Fruit fly (Drosophila melanogaster) whole organism, wandering third instar larva: ENCODE measurements around the gene tws.

Experiments used
- Abd-B ChIP-seq: fragments of >200 bp; optimal IDR thresholded peaks from 2 replicates; lab custom pipeline; 2017; ENCODE audit warnings: missing biosample characterization, missing genetic modification characterization
- CG32264 ChIP-seq: fragments of 200-800 bp; sonication (Bioruptor generic); optimal IDR thresholded peaks from 2 replicates; lab custom pipeline; 2016; ENCODE audit warnings: missing biosample characterization, missing genetic modification characterization
- CG9705 ChIP-seq: fragments of 200-800 bp; sonication (Bioruptor generic); optimal IDR thresholded peaks from 2 replicates; lab custom pipeline; 2018; ENCODE audit warnings: missing biosample characterization, mild to moderate bottlenecking, missing genetic modification characterization
- CrebA ChIP-seq: fragments of 200-800 bp; sonication (Bioruptor generic); optimal IDR thresholded peaks from 2 replicates; lab custom pipeline; 2016; ENCODE audit warnings: missing biosample characterization, mild to moderate bottlenecking, missing genetic modification characterization, borderline replicate concordance
- Dif ChIP-seq: fragments of 200-275, 200-300 bp; sonication (Bioruptor generic); optimal IDR thresholded peaks from 2 replicates; lab custom pipeline; 2018; ENCODE audit warnings: missing biosample characterization, missing genetic modification characterization; ENCODE audit not compliant: partially characterized antibody
- HLH106 ChIP-seq: fragments of 200-800 bp; optimal IDR thresholded peaks from 3 replicates; lab custom pipeline; 2019; ENCODE audit warnings: missing biosample characterization, mild to moderate bottlenecking, missing genetic modification characterization, moderate library complexity
- Hnf4 ChIP-seq: fragments of 200-800 bp; sonication (Bioruptor generic); optimal IDR thresholded peaks from 2 replicates; lab custom pipeline; 2016; ENCODE audit warnings: missing biosample characterization, mild to moderate bottlenecking, missing genetic modification characterization
- Hr78 ChIP-seq: fragments of >200 bp; optimal IDR thresholded peaks from 2 replicates; lab custom pipeline; 2017; ENCODE audit warnings: missing biosample characterization, missing genetic modification characterization
- Jra ChIP-seq: sonication (Bioruptor generic); optimal IDR thresholded peaks from 2 replicates; lab custom pipeline; 2016; ENCODE audit warnings: missing biosample characterization, missing genetic modification characterization
- Myc ChIP-seq: fragments of >200 bp; optimal IDR thresholded peaks from 2 replicates; lab custom pipeline; 2017
- N ChIP-seq: fragments of >200 bp; optimal IDR thresholded peaks from 2 replicates; lab custom pipeline; 2018; ENCODE audit warnings: missing biosample characterization, missing external identifiers, missing genetic modification characterization
- OdsH ChIP-seq: fragments of 200-800 bp; sonication (Bioruptor generic); optimal IDR thresholded peaks from 2 replicates; lab custom pipeline; 2016; ENCODE audit warnings: missing biosample characterization, mild to moderate bottlenecking, missing genetic modification characterization
- Rel ChIP-seq, 2 experiments: fragments of 200-800 bp; sonication (Bioruptor generic) in 1 of 2; optimal IDR thresholded peaks; 2 replicates in 1 of 2; 3 replicates in 1 of 2; lab custom pipeline; 2016 to 2019; ENCODE audit warnings: mild to moderate bottlenecking in 2 of 2, missing biosample characterization in 2 of 2, missing genetic modification characterization in 2 of 2, moderate library complexity in 1 of 2
- Sp1 ChIP-seq: fragments of 200-800 bp; sonication (Bioruptor generic); optimal IDR thresholded peaks from 3 replicates; lab custom pipeline; 2019; ENCODE audit warnings: missing biosample characterization, mild to moderate bottlenecking, missing genetic modification characterization, moderate library complexity
- Vsx2 ChIP-seq: fragments of 200-300, 225-300 bp; sonication (Bioruptor generic); optimal IDR thresholded peaks from 2 replicates; lab custom pipeline; 2018; ENCODE audit warnings: missing biosample characterization, missing genetic modification characterization; ENCODE audit not compliant: partially characterized antibody
- br ChIP-seq: fragments of 200-800 bp; sonication (Bioruptor generic); optimal IDR thresholded peaks from 2 replicates; lab custom pipeline; 2016; ENCODE audit warnings: missing biosample characterization, missing genetic modification characterization
- brk ChIP-seq: fragments of 200-800 bp; sonication (Bioruptor generic); optimal IDR thresholded peaks from 2 replicates; lab custom pipeline; 2016; ENCODE audit warnings: missing biosample characterization, mild to moderate bottlenecking, missing genetic modification characterization
- dl ChIP-seq, 2 experiments: fragments of 175-275, 200-275 bp in 1 of 2; fragments of 200-275 bp in 1 of 2; sonication (Bioruptor generic); optimal IDR thresholded peaks; lab custom pipeline; 2018; ENCODE audit warnings: mild to moderate bottlenecking in 2 of 2, missing biosample characterization in 2 of 2, missing genetic modification characterization in 2 of 2, moderate library complexity in 2 of 2; ENCODE audit not compliant: partially characterized antibody in 2 of 2, insufficient read depth in 1 of 2
- dmrt93B ChIP-seq: fragments of 200-800 bp; sonication (Bioruptor generic); optimal IDR thresholded peaks from 2 replicates; lab custom pipeline; 2018; ENCODE audit warnings: missing biosample characterization, mild to moderate bottlenecking, missing genetic modification characterization
- dsf ChIP-seq: sonication (Bioruptor generic); optimal IDR thresholded peaks from 2 replicates; lab custom pipeline; 2016; ENCODE audit warnings: missing biosample characterization, missing genetic modification characterization, borderline replicate concordance
- ey ChIP-seq: fragments of 200-800 bp; sonication (Bioruptor generic); optimal IDR thresholded peaks from 2 replicates; lab custom pipeline; 2016; ENCODE audit warnings: missing biosample characterization, missing genetic modification characterization
- fru ChIP-seq: fragments of 200-800 bp; sonication (Bioruptor generic); optimal IDR thresholded peaks from 3 replicates; lab custom pipeline; 2016; ENCODE audit warnings: missing biosample characterization, mild to moderate bottlenecking, missing genetic modification characterization
- h ChIP-seq: fragments of 200-800 bp; sonication (Bioruptor generic); optimal IDR thresholded peaks from 3 replicates; lab custom pipeline; 2016; ENCODE audit warnings: missing biosample characterization, mild to moderate bottlenecking, missing genetic modification characterization
- jim ChIP-seq: fragments of 175-275, 200-325 bp; sonication (Bioruptor generic); optimal IDR thresholded peaks from 2 replicates; lab custom pipeline; 2016; ENCODE audit warnings: missing biosample characterization, mild to moderate bottlenecking, missing genetic modification characterization
- lola ChIP-seq: fragments of >200 bp; optimal IDR thresholded peaks from 2 replicates; lab custom pipeline; 2017; ENCODE audit warnings: missing biosample characterization, missing genetic modification characterization
- pan ChIP-seq: fragments of >200 bp; optimal IDR thresholded peaks from 2 replicates; lab custom pipeline; 2017
- psq ChIP-seq: fragments of 200-800 bp; sonication (Bioruptor generic); optimal IDR thresholded peaks from 3 replicates; lab custom pipeline; 2017; ENCODE audit warnings: missing biosample characterization, mild to moderate bottlenecking, missing genetic modification characterization, moderate library complexity
- rgr ChIP-seq: fragments of 200-800 bp; sonication (Bioruptor generic); optimal IDR thresholded peaks from 3 replicates; lab custom pipeline; 2016; ENCODE audit warnings: missing biosample characterization, mild to moderate bottlenecking, missing genetic modification characterization
- sage ChIP-seq: fragments of 200-800 bp; sonication (Bioruptor generic); optimal IDR thresholded peaks from 2 replicates; lab custom pipeline; 2016; ENCODE audit warnings: missing biosample characterization, mild to moderate bottlenecking, missing genetic modification characterization
- sv ChIP-seq: fragments of 200-800 bp; sonication (Bioruptor generic); optimal IDR thresholded peaks from 3 replicates; lab custom pipeline; 2016; ENCODE audit warnings: missing biosample characterization, missing genetic modification characterization
- tai ChIP-seq: sonication (Bioruptor generic); optimal IDR thresholded peaks from 2 replicates; lab custom pipeline; 2016; ENCODE audit warnings: missing biosample characterization, missing genetic modification characterization
- usp ChIP-seq: fragments of >200 bp; optimal IDR thresholded peaks from 2 replicates; lab custom pipeline; 2017; ENCODE audit warnings: missing biosample characterization, missing genetic modification characterization
- woc ChIP-seq: sonication (Bioruptor generic); optimal IDR thresholded peaks from 2 replicates; lab custom pipeline; 2016; ENCODE audit warnings: missing biosample characterization, mild to moderate bottlenecking, missing genetic modification characterization

The tws gene

DNA sequence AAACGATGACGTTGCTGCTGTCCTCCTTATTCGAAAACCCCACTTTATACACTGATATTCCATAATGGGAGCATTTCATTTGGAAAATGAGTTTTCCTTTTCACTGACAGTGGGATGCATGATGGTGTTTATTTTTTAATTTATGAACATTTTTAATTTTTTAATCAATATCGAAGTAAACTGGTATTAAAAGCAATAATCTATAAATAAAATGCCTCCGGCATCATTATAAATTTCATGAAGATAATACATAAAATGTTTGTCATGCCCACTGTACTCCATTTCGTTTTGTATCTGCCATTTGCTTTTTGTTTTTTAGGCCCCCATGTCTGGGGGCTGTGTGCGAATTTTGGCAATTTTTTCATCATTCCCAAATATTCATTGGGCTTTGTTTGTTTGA, 9.5 kb downstream of the tws start:
- TF ChIP-seq sv, result peak; percentile 34
- peak; percentile 39 for TF ChIP-seq psq (GFP tag; lab: Kevin White, UChicago)
- TF ChIP-seq brk, result peak; percentile 32
- no peak for TF ChIP-seq dmrt93B
- peak; percentile 51 for TF ChIP-seq HLH106
- TF ChIP-seq h, result peak; percentile 71
- TF ChIP-seq dl (GFP tag; optimal IDR thresholded peaks at IDR 0.05; lab: Kevin White, UChicago; ENCODE audit: insufficient read depth in 1 of 2, partially characterized antibody in 2 of 2), result no peak
- peak; percentile 61 for TF ChIP-seq fru
- TF ChIP-seq CG32264, result peak; percentile 8
- peak; percentile 14 for TF ChIP-seq sage (GFP tag; lab: Kevin White, UChicago)
- TF ChIP-seq Vsx2 (GFP tag; lab: Kevin White, UChicago), result no peak
- TF ChIP-seq usp (GFP tag; lab: Kevin White, UChicago), result no peak
- no peak for TF ChIP-seq pan (lab: Kevin White, UChicago)
- TF ChIP-seq rgr (GFP tag; lab: Kevin White, UChicago), result peak; percentile 58
- no peak for TF ChIP-seq CrebA
- peak; percentile 29 for TF ChIP-seq Sp1 (GFP tag; lab: Kevin White, UChicago)
- TF ChIP-seq dsf (GFP tag; lab: Kevin White, UChicago), result no peak
- no peak for TF ChIP-seq Hr78 (GFP tag; lab: Kevin White, UChicago)
- TF ChIP-seq Hnf4 (GFP tag; lab: Kevin White, UChicago), result peak; percentile 56
- TF ChIP-seq br (GFP tag; lab: Kevin White, UChicago), result peak; percentile 57
- peak; percentile 56 for TF ChIP-seq OdsH (GFP tag; lab: Kevin White, UChicago)
- TF ChIP-seq ey (GFP tag; lab: Kevin White, UChicago), result peak; percentile 51
- TF ChIP-seq Myc (lab: Kevin White, UChicago), result no peak

DNA sequence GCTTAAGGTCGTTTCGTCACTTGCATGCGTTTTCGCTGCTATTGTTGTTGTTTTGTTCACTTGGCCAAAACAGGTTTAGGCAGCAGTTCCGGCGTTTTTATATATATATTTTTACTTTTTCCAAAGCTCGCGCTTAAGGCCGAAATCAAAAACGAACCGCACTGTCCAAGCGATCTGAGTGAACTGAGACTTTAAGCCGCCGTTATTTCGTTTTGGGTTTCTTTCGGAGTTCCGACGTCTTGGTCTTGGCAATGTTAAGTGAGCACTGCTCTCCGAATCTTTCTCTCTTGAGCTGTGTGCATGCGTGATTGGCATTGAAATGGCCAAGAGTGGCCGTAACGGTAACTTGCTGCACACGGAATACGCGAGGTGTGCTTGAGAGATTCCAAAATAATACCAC, 14.1 kb downstream of the tws start, which contains the start of gene knk:
Gene knk, minus strand, starts transcription at position 188 of the 400 bp plus-strand sequence.
- TF ChIP-seq h, result peak; percentile 35
- TF ChIP-seq br (GFP tag; lab: Kevin White, UChicago), result no peak
- no peak for TF ChIP-seq HLH106
- peak; percentile 10 for TF ChIP-seq woc (GFP tag; lab: Kevin White, UChicago)
- TF ChIP-seq Dif (GFP tag; lab: Kevin White, UChicago), result peak; percentile 69
- TF ChIP-seq dl (GFP tag; optimal IDR thresholded peaks at IDR 0.05; lab: Kevin White, UChicago; ENCODE audit: insufficient read depth in 1 of 2, partially characterized antibody in 2 of 2), result peak in 1 of 2 experiments; percentile 47
- TF ChIP-seq N (GFP tag; lab: Kevin White, UChicago), result no peak
- peak; percentile 52 for TF ChIP-seq Hnf4 (GFP tag; lab: Kevin White, UChicago)
- TF ChIP-seq Jra, result no peak
- TF ChIP-seq Vsx2 (GFP tag; lab: Kevin White, UChicago), result peak; percentile 56
- TF ChIP-seq tai (GFP tag; lab: Kevin White, UChicago), result peak; percentile 14

DNA sequence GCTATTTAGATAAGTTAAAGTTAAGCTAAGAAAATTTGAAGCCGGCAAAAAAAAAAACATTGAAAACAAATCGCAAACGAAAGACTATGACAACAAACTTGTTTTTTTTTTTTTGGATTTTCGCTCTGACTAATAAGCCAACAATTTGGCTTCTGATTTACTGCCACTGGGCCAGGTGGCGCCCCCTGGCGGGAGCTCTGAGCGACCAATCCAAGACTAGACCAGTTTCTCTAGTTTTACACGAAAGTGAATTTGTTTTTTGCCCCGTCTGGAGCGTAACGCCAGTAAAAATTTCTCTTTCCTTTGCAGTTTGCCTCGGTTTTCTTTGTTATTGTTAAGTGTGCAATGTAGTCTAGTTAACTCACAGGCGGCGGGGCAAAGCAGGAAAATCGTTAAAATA, 14.8 kb downstream of the tws start:
- no peak for TF ChIP-seq h
- TF ChIP-seq psq (GFP tag; lab: Kevin White, UChicago), result no peak
- no peak for TF ChIP-seq br (GFP tag; lab: Kevin White, UChicago)
- TF ChIP-seq sage (GFP tag; lab: Kevin White, UChicago), result no peak
- no peak for TF ChIP-seq HLH106
- no peak for TF ChIP-seq lola
- TF ChIP-seq CG9705, result no peak

DNA sequence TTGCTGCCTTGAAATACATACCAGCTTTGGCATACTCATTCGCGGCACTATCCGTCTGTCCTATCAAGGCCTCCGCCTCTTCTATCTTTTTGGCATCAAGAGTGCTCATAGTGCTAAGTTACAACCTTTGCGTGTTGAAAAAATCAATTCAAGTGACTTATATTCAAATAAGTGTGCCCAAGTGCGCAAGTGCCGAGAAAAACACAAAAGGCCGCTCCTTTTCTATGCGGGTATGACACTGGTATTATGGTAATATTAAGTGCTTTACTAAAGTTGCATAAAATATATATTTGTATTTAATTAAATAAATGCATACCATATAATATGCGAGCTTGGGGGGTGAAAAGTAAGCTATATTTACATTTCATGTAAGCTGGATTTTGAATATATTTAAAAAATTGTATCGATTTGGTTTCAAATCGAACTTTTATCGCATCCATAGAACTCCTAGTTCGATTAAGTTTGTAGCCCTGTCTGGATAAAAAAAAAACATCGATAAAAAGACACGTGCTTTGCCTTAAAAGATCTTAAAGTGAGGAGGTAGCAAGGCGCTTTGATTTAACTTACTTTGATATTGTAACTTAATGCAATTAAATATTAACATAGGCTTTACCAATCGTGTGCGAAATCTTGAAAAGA, 18.2 kb downstream of the tws start, which contains the start of the genes gammaSnap2 and ATPsynepsilonL:
Gene gammaSnap2, minus strand, starts transcription at position 135 of the 639 bp plus-strand sequence.
Gene ATPsynepsilonL, plus strand, starts transcription at position 508 of the 639 bp plus-strand sequence.
- no peak for TF ChIP-seq CG9705
- TF ChIP-seq brk, result no peak
- no peak for TF ChIP-seq Abd-B (GFP tag; lab: Kevin White, UChicago)
- TF ChIP-seq jim (GFP tag; lab: Kevin White, UChicago), result no peak
- TF ChIP-seq dmrt93B, result no peak

DNA sequence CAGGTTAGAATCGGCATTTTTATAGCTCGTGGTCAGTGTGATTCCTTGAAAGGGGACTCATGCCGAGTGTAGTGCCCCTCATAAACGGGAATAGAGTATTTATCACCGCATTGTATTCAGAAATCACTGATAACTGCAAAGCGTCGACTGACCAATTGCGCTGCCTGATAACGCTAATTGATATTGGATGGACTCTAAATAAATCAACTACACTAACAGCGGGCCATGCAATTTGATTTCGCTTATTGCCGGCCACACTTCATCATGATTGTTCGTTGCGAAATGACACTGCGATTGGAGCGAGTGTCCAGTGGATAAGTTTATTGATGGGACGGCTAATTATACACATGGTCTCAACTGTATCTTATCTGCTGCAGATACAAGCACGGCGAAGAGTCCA, 20.0 kb downstream of the tws start:
- TF ChIP-seq Rel (GFP tag; optimal IDR thresholded peaks at IDR 0.05; lab: Kevin White, UChicago) (no peak), Rel (tag; optimal IDR thresholded peaks at IDR 0.05; lab: Kevin White, UChicago) (peak; percentile 60), dl (GFP tag; optimal IDR thresholded peaks at IDR 0.05; lab: Kevin White, UChicago; ENCODE audit: insufficient read depth in 1 of 2, partially characterized antibody in 2 of 2) (no peak), h (peak; percentile 62), Vsx2 (GFP tag; lab: Kevin White, UChicago) (peak; percentile 59)
